Worm (Caenorhabditis elegans): ENCODE measurements around the gene sru-23.

The sru-23 gene

DNA sequence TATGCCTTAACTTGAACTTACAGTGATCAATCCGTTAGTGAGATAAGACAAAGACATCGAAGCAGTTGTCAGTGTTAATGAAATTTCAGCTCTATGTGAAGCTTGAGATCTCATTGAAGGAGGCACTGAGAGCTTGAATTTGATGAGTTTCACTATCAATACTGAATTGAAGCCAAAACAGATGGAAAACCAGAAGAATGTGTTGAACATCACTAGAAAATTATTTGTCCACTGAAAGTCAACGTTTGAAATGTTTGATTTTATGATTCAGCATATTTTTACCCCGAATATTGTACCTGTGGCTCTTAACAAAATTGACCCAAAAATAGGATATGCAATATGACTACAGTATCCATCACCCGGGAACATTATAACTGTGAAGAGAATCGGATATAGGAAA, 1.6 kb downstream of the sru-23 start:
- TF ChIP-seq unc-55 (GFP tag; optimal IDR thresholded peaks at IDR 0.05) (no peak), Y55F3AM.14 (GFP tag; optimal IDR thresholded peaks at IDR 0.05) (no peak), lin-13 (GFP tag; optimal IDR thresholded peaks at IDR 0.05) (no peak), ZK546.5 (tag; optimal IDR thresholded peaks at IDR 0.05) (no peak), egl-27 (tag; optimal IDR thresholded peaks at IDR 0.05) (no peak), unc-39 (tag; optimal IDR thresholded peaks at IDR 0.05) (no peak)

DNA sequence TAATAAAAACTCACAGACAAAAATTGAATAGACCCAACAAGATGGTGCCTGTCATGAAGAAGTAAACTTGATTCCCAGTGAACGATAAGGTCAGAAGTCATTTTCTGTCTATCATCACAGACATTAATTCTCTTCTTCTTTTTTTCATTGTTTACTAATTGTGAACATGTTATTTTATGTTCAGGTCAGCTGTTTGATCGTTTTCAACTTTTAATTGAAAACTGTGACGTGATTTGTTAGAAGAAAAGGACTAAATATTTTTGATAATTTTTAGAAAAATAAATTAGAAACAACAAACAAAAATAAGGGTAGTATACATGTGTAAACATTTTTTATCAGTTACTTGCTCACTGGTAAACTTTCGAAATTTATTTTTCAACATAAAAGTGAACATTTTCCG, 2.7 kb downstream of the sru-23 start, which contains the start of gene F36G9.7:
Gene F36G9.7, minus strand, starts transcription at position 101 of the 400 bp plus-strand sequence.
- TF ChIP-seq nhr-25 (tag; optimal IDR thresholded peaks at IDR 0.05) (no peak), zag-1 (tag; optimal IDR thresholded peaks at IDR 0.05) (no peak), lin-39 (tag; optimal IDR thresholded peaks at IDR 0.05) (no peak), ceh-16 (tag; optimal IDR thresholded peaks at IDR 0.05) (no peak), fos-1 (tag; optimal IDR thresholded peaks at IDR 0.05) (no peak), unc-39 (tag; optimal IDR thresholded peaks at IDR 0.05) (no peak), nhr-10 (tag; optimal IDR thresholded peaks at IDR 0.05) (no peak), crh-2 (tag; optimal IDR thresholded peaks at IDR 0.05) (no peak), lin-11 (tag; optimal IDR thresholded peaks at IDR 0.05) (no peak), unc-62 (GFP tag; optimal IDR thresholded peaks at IDR 0.05) (no peak), ztf-1 (GFP tag; conservative IDR thresholded peaks at IDR 0.05) (no peak)

DNA sequence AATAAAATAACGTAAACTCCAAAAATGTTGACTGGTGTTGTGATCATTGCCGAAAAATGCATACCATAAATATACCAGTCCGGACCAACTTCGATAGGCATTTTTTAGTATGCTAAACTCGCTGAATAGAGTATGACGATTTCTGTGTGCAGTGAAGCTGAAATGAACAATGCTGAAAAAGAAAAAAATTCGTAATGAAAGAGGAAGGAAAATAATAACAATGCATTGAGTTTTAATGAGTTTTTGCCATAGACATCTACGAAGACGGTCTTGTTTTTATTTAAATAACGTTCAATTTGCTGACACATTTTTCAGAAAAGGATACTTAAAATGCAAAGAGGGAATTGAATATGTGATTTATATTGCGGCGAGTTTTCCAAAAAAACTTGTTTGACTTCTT, 4.8 kb downstream of the sru-23 start, which contains the start of gene sri-1:
Gene sri-1, minus strand, starts transcription at position 101 of the 400 bp plus-strand sequence.
- TF ChIP-seq ama-1 (optimal IDR thresholded peaks at IDR 0.05): no peak
- TF ChIP-seq egl-27 (tag; optimal IDR thresholded peaks at IDR 0.05): no peak
- TF ChIP-seq peb-1 (tag; optimal IDR thresholded peaks at IDR 0.05): no peak
- TF ChIP-seq mdl-1 (tag; optimal IDR thresholded peaks at IDR 0.05): no peak
- no peak for TF ChIP-seq mab-5 (tag; optimal IDR thresholded peaks at IDR 0.05)
- TF ChIP-seq unc-62 (GFP tag; optimal IDR thresholded peaks at IDR 0.05): no peak
- no peak for TF ChIP-seq ZK546.5 (tag; optimal IDR thresholded peaks at IDR 0.05)
- no peak for TF ChIP-seq crh-2 (tag; optimal IDR thresholded peaks at IDR 0.05)
- no peak for TF ChIP-seq unc-55 (GFP tag; optimal IDR thresholded peaks at IDR 0.05)
- no peak for TF ChIP-seq ceh-82 (tag; optimal IDR thresholded peaks at IDR 0.05)
- no peak for TF ChIP-seq elt-1 (tag; optimal IDR thresholded peaks at IDR 0.05)
- TF ChIP-seq sma-3 (GFP tag; optimal IDR thresholded peaks at IDR 0.05): no peak
- TF ChIP-seq skn-1 (tag; optimal IDR thresholded peaks at IDR 0.05): no peak
- no peak for TF ChIP-seq nhr-25 (tag; optimal IDR thresholded peaks at IDR 0.05)
- no peak for TF ChIP-seq nhr-237 (tag; optimal IDR thresholded peaks at IDR 0.05)
- no peak for TF ChIP-seq R02D3.7 (tag; optimal IDR thresholded peaks at IDR 0.05)
- TF ChIP-seq elt-3 (tag; optimal IDR thresholded peaks at IDR 0.05): no peak
- no peak for TF ChIP-seq sem-4 (tag; optimal IDR thresholded peaks at IDR 0.05)
- no peak for TF ChIP-seq alr-1 (tag; optimal IDR thresholded peaks at IDR 0.05)
- TF ChIP-seq nhr-77 (tag; optimal IDR thresholded peaks at IDR 0.05): no peak

ce11 chrV:15965114-15965513, 7.3 kb downstream of the sru-23 start, which contains the start of gene sri-2:
sri-2 (minus strand) TSS chrV:15965214.
- TF ChIP-seq unc-55 (GFP tag; optimal IDR thresholded peaks at IDR 0.05): no peak
- no peak for TF ChIP-seq peb-1 (tag; optimal IDR thresholded peaks at IDR 0.05)
- TF ChIP-seq ztf-4 (tag; optimal IDR thresholded peaks at IDR 0.05): no peak
- no peak for TF ChIP-seq mdl-1 (tag; optimal IDR thresholded peaks at IDR 0.05)
- TF ChIP-seq nhr-11 (tag; optimal IDR thresholded peaks at IDR 0.05): no peak
- TF ChIP-seq unc-39 (tag; optimal IDR thresholded peaks at IDR 0.05): no peak
- no peak for TF ChIP-seq mbf-1 (tag; optimal IDR thresholded peaks at IDR 0.05)
- TF ChIP-seq unc-62 (GFP tag; optimal IDR thresholded peaks at IDR 0.05): no peak

- TF ChIP-seq sma-9 (GFP tag; optimal IDR thresholded peaks at IDR 0.05) (peak; percentile 43), sma-9 (tag; optimal IDR thresholded peaks at IDR 0.05) (no peak), C34F6.9 (tag; optimal IDR thresholded peaks at IDR 0.05) (peak; percentile 18), nhr-25 (tag; optimal IDR thresholded peaks at IDR 0.05) (no peak), ZK546.5 (tag; optimal IDR thresholded peaks at IDR 0.05) (no peak), ztf-4 (tag; optimal IDR thresholded peaks at IDR 0.05) (no peak)
Measured at ce11 chrV:15959456-15959855, 12.9 kb downstream of the sru-23 start.

Data from whole organism, L2 larva.